Fruit fly (Drosophila melanogaster) whole organism: ENCODE measurements around the gene CG5062.

Experiments
- CG8478 ChIP-seq: fragments of >200 bp; optimal IDR thresholded peaks from 2 replicates; lab custom pipeline; 2018; ENCODE audit warnings: inconsistent platforms
- Dll ChIP-seq: fragments of >200 bp; optimal IDR thresholded peaks from 2 replicates; lab custom pipeline; 2017
- EcR ChIP-seq, 2 experiments: fragments of >200 bp; optimal IDR thresholded peaks; 2 replicates each; lab custom pipeline; 2017; ENCODE audit warnings: missing biosample characterization in 2 of 2, missing genetic modification characterization in 2 of 2, missing genetic modification reagents in 2 of 2
- pan ChIP-seq: fragments of >200 bp; optimal IDR thresholded peaks from 2 replicates; lab custom pipeline; 2017
- psq ChIP-seq: fragments of >200 bp; optimal IDR thresholded peaks from 2 replicates; lab custom pipeline; 2017
- usp ChIP-seq: fragments of >200 bp; optimal IDR thresholded peaks from 2 replicates; lab custom pipeline; 2017; ENCODE audit warnings: missing biosample characterization, missing genetic modification characterization, mixed read lengths

- no peak for TF ChIP-seq usp
- TF ChIP-seq psq: no peak
- no peak for TF ChIP-seq EcR (GFP tag; optimal IDR thresholded peaks at IDR 0.05; lab: Kevin White, UChicago)
- no peak for TF ChIP-seq Dll (lab: Kevin White, UChicago)
- no peak for TF ChIP-seq CG8478
- no peak for TF ChIP-seq pan (lab: Kevin White, UChicago)
Measured at dm6 chrX:5182269-5182668, at the start of gene CG5062.
